Fruit fly (Drosophila melanogaster) whole organism, embryonic: ENCODE measurements around the gene Uev1A.

ENCODE experiments used
- CG10366 ChIP-seq: fragments of 200-800 bp; sonication (Bioruptor generic); IDR thresholded peaks from 2 replicates; pipeline ENCODE4 v1.3.6; 2022; ENCODE audit warnings: missing biosample characterization, missing genetic modification characterization
- CG10543 ChIP-seq: fragments of 200-800 bp; sonication (Bioruptor generic); optimal IDR thresholded peaks from 3 replicates; lab custom pipeline; 2017; ENCODE audit warnings: missing biosample characterization, mild to moderate bottlenecking, missing genetic modification characterization, moderate library complexity
- CG12744 ChIP-seq: fragments of 200-800 bp; sonication (Bioruptor generic); optimal IDR thresholded peaks from 2 replicates; lab custom pipeline; 2016; ENCODE audit warnings: missing biosample characterization, missing genetic modification characterization
- CG13624 ChIP-seq: fragments of 200-800 bp; sonication (Bioruptor generic); optimal IDR thresholded peaks from 2 replicates; lab custom pipeline; 2016; ENCODE audit warnings: missing biosample characterization, missing genetic modification characterization
- CG13775 ChIP-seq: fragments of 200-800 bp; sonication (Bioruptor generic); optimal IDR thresholded peaks from 3 replicates; lab custom pipeline; 2017; ENCODE audit warnings: missing biosample characterization, mild to moderate bottlenecking, missing genetic modification characterization
- CG13894 ChIP-seq: fragments of 200-800 bp; sonication (Bioruptor generic); optimal IDR thresholded peaks from 3 replicates; lab custom pipeline; 2018; ENCODE audit warnings: missing biosample characterization, mild to moderate bottlenecking, missing genetic modification characterization, moderate library complexity
- CG14667 ChIP-seq: fragments of 200-800 bp; sonication (Bioruptor generic); IDR thresholded peaks from 2 replicates; pipeline ENCODE4 v1.3.6; 2022; ENCODE audit warnings: missing biosample characterization, missing genetic modification characterization
- CG1529 ChIP-seq: fragments of 200-800 bp; sonication (Bioruptor generic); optimal IDR thresholded peaks from 3 replicates; lab custom pipeline; 2018; ENCODE audit warnings: missing biosample characterization, missing genetic modification characterization
- CG15479 ChIP-seq: fragments of 200-800 bp; sonication (Bioruptor generic); optimal IDR thresholded peaks from 3 replicates; lab custom pipeline; 2019; ENCODE audit warnings: missing biosample characterization, mild to moderate bottlenecking, missing genetic modification characterization, moderate library complexity
- CG1603 ChIP-seq: fragments of 200-800 bp; sonication (Bioruptor generic); optimal IDR thresholded peaks from 2 replicates; lab custom pipeline; 2019; ENCODE audit warnings: missing biosample characterization, mild to moderate bottlenecking, missing genetic modification characterization, moderate library complexity
- CG16815 ChIP-seq: fragments of 200-800 bp; sonication (Bioruptor generic); optimal IDR thresholded peaks from 3 replicates; lab custom pipeline; 2017; ENCODE audit warnings: missing biosample characterization, mild to moderate bottlenecking, missing genetic modification characterization
- CG2129 ChIP-seq: fragments of 200-800 bp; sonication (Bioruptor generic); IDR thresholded peaks from 2 replicates; pipeline ENCODE4 v1.3.6; 2022; ENCODE audit warnings: missing biosample characterization, missing genetic modification characterization; ENCODE audit not compliant: partially characterized antibody
- CG2202 ChIP-seq: fragments of 200-800 bp; sonication (Bioruptor generic); optimal IDR thresholded peaks from 2 replicates; lab custom pipeline; 2018; ENCODE audit warnings: missing biosample characterization, mild to moderate bottlenecking, missing genetic modification characterization
- CG2678 ChIP-seq: fragments of 200-800 bp; sonication (Bioruptor generic); optimal IDR thresholded peaks from 3 replicates; lab custom pipeline; 2019; ENCODE audit warnings: missing biosample characterization, mild to moderate bottlenecking, missing genetic modification characterization, moderate library complexity
- CG31224 ChIP-seq: fragments of 200-800 bp; sonication (Bioruptor generic); IDR thresholded peaks from 2 replicates; pipeline ENCODE4 v1.3.6; 2022; ENCODE audit warnings: missing biosample characterization, missing genetic modification characterization
- CG31365 ChIP-seq: fragments of 200-800 bp; sonication (Bioruptor generic); optimal IDR thresholded peaks from 2 replicates; lab custom pipeline; 2018; ENCODE audit warnings: missing biosample characterization, mild to moderate bottlenecking, missing genetic modification characterization
- CG8359 ChIP-seq: fragments of 200-800 bp; sonication (Bioruptor generic); optimal IDR thresholded peaks from 2 replicates; lab custom pipeline; 2017; ENCODE audit warnings: missing biosample characterization, mild to moderate bottlenecking, missing genetic modification characterization, borderline replicate concordance
- CG8478 ChIP-seq: fragments of >200 bp; optimal IDR thresholded peaks from 2 replicates; lab custom pipeline; 2018
- CG9727 ChIP-seq: fragments of 200-800 bp; sonication (Bioruptor generic); optimal IDR thresholded peaks from 3 replicates; lab custom pipeline; 2017; ENCODE audit warnings: missing biosample characterization, mild to moderate bottlenecking, missing genetic modification characterization
- CG9817 ChIP-seq: fragments of 200-800 bp; sonication (Bioruptor generic); optimal IDR thresholded peaks from 2 replicates; lab custom pipeline; 2018; ENCODE audit warnings: missing biosample characterization, mild to moderate bottlenecking, missing genetic modification characterization, moderate library complexity
- CG9932 ChIP-seq: fragments of 200-800 bp; sonication (Bioruptor generic); IDR thresholded peaks from 2 replicates; pipeline ENCODE4 v1.3.6; 2022; ENCODE audit warnings: missing biosample characterization, missing genetic modification characterization
- Dip3 ChIP-seq: fragments of 200-800 bp; sonication (Bioruptor generic); optimal IDR thresholded peaks from 3 replicates; lab custom pipeline; 2016; ENCODE audit warnings: missing biosample characterization, missing genetic modification characterization
- E2f1 ChIP-seq: fragments of 200-800 bp; sonication (Bioruptor generic); IDR thresholded peaks from 2 replicates; pipeline ENCODE4 v1.3.6; 2022; ENCODE audit warnings: missing biosample characterization, missing genetic modification characterization
- H15 ChIP-seq: fragments of 200-800 bp; sonication (Bioruptor generic); IDR thresholded peaks from 3 replicates; pipeline ENCODE4 v1.3.6; 2022; ENCODE audit warnings: missing biosample characterization, missing genetic modification characterization
- H2.0 ChIP-seq: fragments of 200-800 bp; sonication (Bioruptor generic); IDR thresholded peaks from 2 replicates; pipeline ENCODE4 v1.3.6; 2022; ENCODE audit warnings: missing biosample characterization, missing genetic modification characterization
- HHEX ChIP-seq: fragments of 200-800 bp; sonication (Bioruptor generic); optimal IDR thresholded peaks from 3 replicates; lab custom pipeline; 2017; ENCODE audit warnings: missing biosample characterization, mild to moderate bottlenecking, missing genetic modification characterization, missing genetic modification reagents
- HmgD ChIP-seq: fragments of 200-800 bp; sonication (Bioruptor generic); optimal IDR thresholded peaks from 3 replicates; lab custom pipeline; 2016; ENCODE audit warnings: missing biosample characterization, missing genetic modification characterization
- Hr3 ChIP-seq: fragments of 200-800 bp; sonication (Bioruptor generic); optimal IDR thresholded peaks from 3 replicates; lab custom pipeline; 2016; ENCODE audit warnings: missing biosample characterization, missing genetic modification characterization
- Max ChIP-seq: fragments of 200-800 bp; sonication (Bioruptor generic); optimal IDR thresholded peaks from 2 replicates; lab custom pipeline; 2016; ENCODE audit warnings: missing biosample characterization, mild to moderate bottlenecking, missing genetic modification characterization
- NC2α ChIP-seq: fragments of 200-800 bp; sonication (Bioruptor generic); optimal IDR thresholded peaks from 2 replicates; lab custom pipeline; 2016; ENCODE audit warnings: missing biosample characterization, missing genetic modification characterization
- NK7.1 ChIP-seq: fragments of 200-800 bp; sonication (Bioruptor generic); optimal IDR thresholded peaks from 3 replicates; lab custom pipeline; 2016; ENCODE audit warnings: missing biosample characterization, missing genetic modification characterization
- Pdp1 ChIP-seq, 2 experiments: fragments of 200-800 bp; sonication (Bioruptor generic); optimal IDR thresholded peaks; 3 replicates each; lab custom pipeline; 2016; ENCODE audit warnings: missing biosample characterization in 2 of 2, missing genetic modification characterization in 2 of 2, mild to moderate bottlenecking in 1 of 2, moderate library complexity in 1 of 2
- YL-1 ChIP-seq: fragments of 200-800 bp; sonication (Bioruptor generic); optimal IDR thresholded peaks from 3 replicates; lab custom pipeline; 2017; ENCODE audit warnings: missing biosample characterization, mild to moderate bottlenecking, missing genetic modification characterization
- bcd ChIP-seq: fragments of 200-800 bp; sonication (Bioruptor generic); optimal IDR thresholded peaks from 2 replicates; lab custom pipeline; 2017; ENCODE audit warnings: missing biosample characterization, mild to moderate bottlenecking, missing genetic modification characterization
- br ChIP-seq: fragments of >200 bp; optimal IDR thresholded peaks from 2 replicates; lab custom pipeline; 2017
- da ChIP-seq: fragments of 200-800 bp; sonication (Bioruptor generic); optimal IDR thresholded peaks from 2 replicates; lab custom pipeline; 2016; ENCODE audit warnings: missing biosample characterization, missing genetic modification characterization
- dmrt99B ChIP-seq: fragments of 200-800 bp; sonication (Bioruptor generic); optimal IDR thresholded peaks from 2 replicates; lab custom pipeline; 2018; ENCODE audit warnings: missing biosample characterization, mild to moderate bottlenecking, missing genetic modification characterization, moderate library complexity
- fd96Cb ChIP-seq: fragments of 200-800 bp; sonication (Bioruptor generic); optimal IDR thresholded peaks from 2 replicates; lab custom pipeline; 2018; ENCODE audit warnings: missing biosample characterization, mild to moderate bottlenecking, missing genetic modification characterization, moderate library complexity
- hb ChIP-seq: fragments of 200-800 bp; sonication (Bioruptor generic); IDR thresholded peaks from 3 replicates; pipeline ENCODE4 v1.3.6; 2022; ENCODE audit warnings: missing biosample characterization, missing genetic modification characterization; ENCODE audit not compliant: partially characterized antibody
- insv ChIP-seq, 2 experiments: fragments of 200-800 bp; sonication (Bioruptor generic); optimal IDR thresholded peaks; 3 replicates each; lab custom pipeline; 2016 to 2018; ENCODE audit warnings: missing biosample characterization in 2 of 2, missing genetic modification characterization in 2 of 2
- inv ChIP-seq: fragments of 200-800 bp; sonication (Bioruptor generic); IDR thresholded peaks from 2 replicates; pipeline ENCODE4 v1.3.6; 2022; ENCODE audit warnings: missing biosample characterization, missing genetic modification characterization; ENCODE audit not compliant: partially characterized antibody
- mirr ChIP-seq: fragments of 200-800 bp; sonication (Bioruptor generic); optimal IDR thresholded peaks from 3 replicates; lab custom pipeline; 2018; ENCODE audit warnings: missing biosample characterization, mild to moderate bottlenecking, missing genetic modification characterization
- nerfin-1 ChIP-seq: fragments of 200-800 bp; sonication (Bioruptor generic); optimal IDR thresholded peaks from 3 replicates; lab custom pipeline; 2019; ENCODE audit warnings: missing biosample characterization, mild to moderate bottlenecking, missing genetic modification characterization, moderate library complexity
- odd ChIP-seq: fragments of 200-800 bp; sonication (Bioruptor generic); optimal IDR thresholded peaks from 2 replicates; lab custom pipeline; 2017; ENCODE audit warnings: missing biosample characterization, mild to moderate bottlenecking, missing genetic modification characterization
- psq ChIP-seq: fragments of 200-800 bp; sonication (Bioruptor generic); optimal IDR thresholded peaks from 2 replicates; lab custom pipeline; 2017; ENCODE audit warnings: missing biosample characterization, missing genetic modification characterization
- ro ChIP-seq: fragments of 200-800 bp; sonication (Bioruptor generic); IDR thresholded peaks from 2 replicates; pipeline ENCODE4 v1.3.6; 2022; ENCODE audit warnings: missing biosample characterization, missing genetic modification characterization
- slou ChIP-seq: fragments of 200-800 bp; sonication (Bioruptor generic); optimal IDR thresholded peaks from 3 replicates; lab custom pipeline; 2016; ENCODE audit warnings: missing biosample characterization, missing genetic modification characterization
- sna ChIP-seq: fragments of 200-800 bp; sonication (Bioruptor generic); IDR thresholded peaks from 2 replicates; pipeline ENCODE4 v1.3.6; 2022; ENCODE audit warnings: missing biosample characterization, missing genetic modification characterization; ENCODE audit not compliant: partially characterized antibody
- tx ChIP-seq: fragments of 200-800 bp; sonication (Bioruptor generic); optimal IDR thresholded peaks from 2 replicates; lab custom pipeline; 2016; ENCODE audit warnings: missing biosample characterization, missing genetic modification characterization
- wdn ChIP-seq: fragments of 200-800 bp; sonication (Bioruptor generic); IDR thresholded peaks from 2 replicates; pipeline ENCODE4 v1.3.6; 2022; ENCODE audit warnings: missing biosample characterization, missing genetic modification characterization

The Uev1A gene

DNA sequence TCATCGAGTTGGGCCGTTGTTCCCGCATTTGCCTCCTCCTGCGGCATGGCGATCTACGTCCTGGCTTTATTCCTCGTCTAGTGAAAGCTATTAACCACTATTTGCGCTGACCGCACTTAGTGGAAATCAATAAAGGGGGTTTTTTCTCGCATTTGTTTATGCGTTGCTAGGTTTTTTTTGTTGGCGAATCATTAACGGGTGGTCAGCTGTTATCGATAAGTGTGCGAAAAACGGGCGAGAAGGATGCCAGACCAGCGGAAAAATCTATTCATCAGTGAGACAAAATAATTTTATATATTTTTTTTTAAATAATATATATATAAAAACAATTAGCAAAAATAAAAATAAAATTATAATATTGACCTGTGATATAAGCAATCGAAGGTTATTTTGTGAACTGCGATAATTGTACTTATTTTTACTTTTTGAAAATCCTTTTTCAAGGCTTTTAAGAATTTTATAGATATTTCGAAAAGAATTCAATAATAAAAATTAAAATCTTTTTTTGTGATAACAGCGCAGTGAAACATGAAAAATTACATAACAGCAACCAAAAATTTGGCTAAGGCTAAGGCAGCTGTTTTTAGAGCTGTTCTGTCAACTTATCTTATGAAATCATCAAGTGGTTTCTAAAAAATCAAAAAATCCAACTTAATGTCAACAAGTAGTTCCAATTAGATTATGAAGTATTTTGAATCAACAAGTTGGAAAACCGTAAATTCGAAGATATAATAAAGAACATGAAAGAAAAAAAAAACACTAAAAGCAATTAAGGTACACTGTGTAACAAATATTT is 6.6 kb downstream of the Uev1A start, which contains the start of gene Klp64D (continued):
- peak; percentile 12 for TF ChIP-seq CG13775 (GFP tag; lab: Kevin White, UChicago)
- TF ChIP-seq CG16815 (GFP tag; lab: Kevin White, UChicago), result no peak
- no peak for TF ChIP-seq CG12744 (GFP tag; lab: Kevin White, UChicago)
- TF ChIP-seq wdn (GFP tag; lab: Robert Waterston, UW), result no peak
- no peak for TF ChIP-seq mirr (GFP tag; lab: Kevin White, UChicago)
- TF ChIP-seq CG31224 (GFP tag; lab: Robert Waterston, UW), result 0 out of 2 replicates have a peak, but pooled peaks have one; percentile 14
- no peak for TF ChIP-seq CG8478 (lab: Kevin White, UChicago)
- TF ChIP-seq E2f1 (GFP tag; lab: Robert Waterston, UW), result 0 out of 2 replicates have a peak, but pooled peaks have one; percentile 25
- TF ChIP-seq H15 (GFP tag; lab: Robert Waterston, UW), result no peak
- no peak for TF ChIP-seq psq (GFP tag; lab: Kevin White, UChicago)
- TF ChIP-seq CG2678 (tag; lab: Kevin White, UChicago), result peak; percentile 56
- TF ChIP-seq CG31365 (tag; lab: Kevin White, UChicago), result no peak
- peak; percentile 60 for TF ChIP-seq CG10543 (GFP tag; lab: Kevin White, UChicago)
- peak in 1 of 2 experiments; percentile 82 for TF ChIP-seq insv (GFP tag; optimal IDR thresholded peaks at IDR 0.05; lab: Kevin White, UChicago)
- no peak for TF ChIP-seq slou (GFP tag; lab: Kevin White, UChicago)
- no peak for TF ChIP-seq CG14667 (GFP tag; lab: Robert Waterston, UW)
- no peak for TF ChIP-seq CG13624 (GFP tag; lab: Kevin White, UChicago)
- TF ChIP-seq tx, result no peak
- TF ChIP-seq da, result no peak
- TF ChIP-seq ro (GFP tag; lab: Robert Waterston, UW), result no peak
- TF ChIP-seq CG10366 (GFP tag; lab: Robert Waterston, UW), result no peak
- peak; percentile 1 for TF ChIP-seq HHEX (GFP tag; lab: Kevin White, UChicago)
- no peak for TF ChIP-seq nerfin-1 (tag; lab: Kevin White, UChicago)
- no peak for TF ChIP-seq CG15479
- TF ChIP-seq CG9727, result no peak
- TF ChIP-seq CG9817 (tag; lab: Kevin White, UChicago), result peak; percentile 45
- peak; percentile 12 for TF ChIP-seq Hr3 (GFP tag; lab: Kevin White, UChicago)
- TF ChIP-seq sna, result 0 out of 2 replicates have a peak, but pooled peaks have one; percentile 46
- TF ChIP-seq br (lab: Kevin White, UChicago), result no peak
- peak; percentile 46 for TF ChIP-seq CG13894 (tag; lab: Kevin White, UChicago)
- TF ChIP-seq dmrt99B (tag; lab: Kevin White, UChicago), result peak; percentile 20
- TF ChIP-seq CG8359, result no peak
- no peak for TF ChIP-seq Dip3 (GFP tag; lab: Kevin White, UChicago)
- no peak for TF ChIP-seq H2.0 (GFP tag; lab: Robert Waterston, UW)
- no peak for TF ChIP-seq NK7.1 (GFP tag; lab: Kevin White, UChicago)
- peak; percentile 54 for TF ChIP-seq YL-1 (GFP tag; lab: Kevin White, UChicago)
- TF ChIP-seq odd (GFP tag; lab: Kevin White, UChicago), result no peak
- no peak for TF ChIP-seq hb (GFP tag; lab: Robert Waterston, UW)
- no peak for TF ChIP-seq NC2α (GFP tag; lab: Kevin White, UChicago)
- no peak for TF ChIP-seq Max (GFP tag; lab: Kevin White, UChicago)
- TF ChIP-seq fd96Cb (tag; lab: Kevin White, UChicago), result no peak
- no peak for TF ChIP-seq CG1603 (tag; lab: Kevin White, UChicago)
- no peak for TF ChIP-seq CG2202 (tag; lab: Kevin White, UChicago)
- no peak for TF ChIP-seq bcd
- TF ChIP-seq CG9932 (GFP tag; lab: Robert Waterston, UW), result peak; percentile 65
- no peak for TF ChIP-seq inv (GFP tag; lab: Robert Waterston, UW)
- TF ChIP-seq CG1529, result no peak
- no peak for TF ChIP-seq HmgD
- peak in 1 of 2 experiments; percentile 36 for TF ChIP-seq Pdp1 (GFP tag; optimal IDR thresholded peaks at IDR 0.05; lab: Kevin White, UChicago)
- TF ChIP-seq CG2129 (GFP tag; lab: Robert Waterston, UW), result peak; percentile 15; the same call in 1 of the 2 replicates
